Worm (Caenorhabditis elegans): ENCODE data around the gene T01D1.8.

DNA sequence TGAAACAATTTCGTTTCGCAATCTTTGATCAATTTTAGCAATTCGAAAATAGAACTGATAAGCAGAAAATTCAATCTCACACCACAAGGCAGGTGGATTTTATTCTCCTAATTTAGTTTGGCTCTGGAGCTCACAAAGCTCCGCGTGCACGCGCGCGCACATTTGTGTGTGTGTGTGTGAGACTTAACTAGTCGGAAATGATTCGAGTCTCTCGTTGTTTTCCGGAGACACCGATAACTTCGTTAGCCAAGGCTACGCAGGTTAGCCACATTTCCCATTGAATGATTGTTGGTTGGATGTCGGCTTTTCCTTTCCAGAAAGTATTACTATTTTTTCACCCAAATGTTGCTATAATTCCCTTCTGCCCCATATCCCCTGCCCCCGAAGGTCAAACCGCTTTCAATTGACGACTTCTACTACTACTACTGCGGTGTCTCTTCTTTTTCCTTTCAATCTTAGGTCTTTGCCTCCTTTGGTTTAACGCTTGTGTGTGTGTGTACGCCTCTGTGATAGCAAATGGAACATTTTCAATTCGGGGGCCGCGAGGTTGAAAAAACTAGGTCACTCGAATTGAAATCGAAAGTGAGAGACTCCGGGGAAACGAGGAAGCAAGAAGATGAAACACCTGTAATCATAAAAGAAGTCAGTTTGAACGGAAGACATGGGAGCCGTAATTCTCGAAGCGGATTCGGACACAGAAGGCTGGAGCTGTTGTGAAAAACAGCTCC is 28.4 kb upstream of the T01D1.8 start:
- TF ChIP-seq nhr-12 (tag; optimal IDR thresholded peaks at IDR 0.05) (no peak), pha-4 (tag; optimal IDR thresholded peaks at IDR 0.05) (no peak), unc-62 (GFP tag; optimal IDR thresholded peaks at IDR 0.05) (no peak), nhr-28 (tag; optimal IDR thresholded peaks at IDR 0.05) (no peak), elt-3 (tag; optimal IDR thresholded peaks at IDR 0.05) (no peak), ces-1 (GFP tag; optimal IDR thresholded peaks at IDR 0.05) (peak; percentile 90), ceh-39 (tag; optimal IDR thresholded peaks at IDR 0.05) (no peak), elt-1 (tag; optimal IDR thresholded peaks at IDR 0.05; ENCODE audit: borderline replicate concordance, insufficient read depth) (no peak), lsy-2 (tag; optimal IDR thresholded peaks at IDR 0.05) (no peak), unc-39 (tag; optimal IDR thresholded peaks at IDR 0.05) (no peak), nhr-76 (tag; optimal IDR thresholded peaks at IDR 0.05) (no peak)
